Worm (Caenorhabditis elegans) whole organism, L4 larva: ENCODE measurements around the gene R07D5.2.

Experiments
- Y75B8A.6 ChIP-seq: fragments of 200-800 bp; sonication (Bioruptor generic); IDR thresholded peaks from 2 replicates; pipeline ENCODE4 v1.3.6; 2022; ENCODE audit warnings: missing genetic modification reagents, missing genetic modification characterization, missing compliant biosample characterization
- ceh-82 ChIP-seq: sonication (generic microtip); optimal IDR thresholded peaks from 2 replicates; lab custom pipeline; 2017; ENCODE audit warnings: missing biosample characterization, missing genetic modification characterization
- cey-2 ChIP-seq: sonication (generic microtip); optimal IDR thresholded peaks from 3 replicates; lab custom pipeline; 2017; ENCODE audit warnings: missing genetic modification characterization, mild to moderate bottlenecking, missing compliant biosample characterization, antibody characterized with exemption, borderline replicate concordance; ENCODE audit not compliant: insufficient read depth
- lin-39 ChIP-seq: fragments of 150-350 bp; optimal IDR thresholded peaks from 2 replicates; lab custom pipeline; 2014; ENCODE audit warnings: missing biosample characterization, missing genetic modification reagents, missing genetic modification characterization
- mdl-1 ChIP-seq, 2 experiments: fragments of 150-350 bp in 1 of 2; sonication (generic microtip) in 1 of 2; optimal IDR thresholded peaks; 2 replicates each; lab custom pipeline; 2014 to 2017; ENCODE audit warnings: missing biosample characterization in 2 of 2, missing genetic modification characterization in 2 of 2
- nhr-11 ChIP-seq: fragments of 150-350 bp; optimal IDR thresholded peaks from 2 replicates; lab custom pipeline; 2014; ENCODE audit warnings: missing biosample characterization, missing genetic modification characterization
- nhr-6 ChIP-seq: fragments of 150-350 bp; optimal IDR thresholded peaks from 2 replicates; lab custom pipeline; 2014; ENCODE audit warnings: missing biosample characterization, missing genetic modification characterization
- pha-4 ChIP-seq, 2 experiments: fragments of 150-350 bp in 1 of 2; fragments of 200-800 bp in 1 of 2; sonication (Bioruptor generic) in 1 of 2; IDR thresholded peaks in 1 of 2; optimal IDR thresholded peaks in 1 of 2; 2 replicates each; pipeline versions ENCODE4 v1.3.6 to Lab custom; 2014 to 2022; ENCODE audit warnings: missing genetic modification characterization in 2 of 2, missing genetic modification reagents in 2 of 2, missing biosample characterization in 1 of 2, missing compliant biosample characterization in 1 of 2
- php-3 ChIP-seq: fragments of 200-800 bp; sonication (Bioruptor generic); IDR thresholded peaks from 2 replicates; pipeline ENCODE4 v1.3.6; 2022; ENCODE audit warnings: missing genetic modification reagents, missing genetic modification characterization, missing compliant biosample characterization
- pqm-1 ChIP-seq: sonication (generic microtip); optimal IDR thresholded peaks from 2 replicates; lab custom pipeline; 2017; ENCODE audit warnings: missing biosample characterization, missing genetic modification characterization
- snpc-1.2 ChIP-seq: fragments of 200-800 bp; sonication (Bioruptor generic); IDR thresholded peaks from 2 replicates; pipeline ENCODE4 v1.3.6; 2022; ENCODE audit warnings: missing genetic modification reagents, missing genetic modification characterization, missing compliant biosample characterization

- no peak for TF ChIP-seq nhr-11 (tag; lab: Kevin White, UChicago)
- peak; percentile 19 for TF ChIP-seq pqm-1 (tag; lab: Kevin White, UChicago)
- TF ChIP-seq lin-39 (tag; lab: Kevin White, UChicago), result no peak
- no peak for TF ChIP-seq mdl-1 (tag; optimal IDR thresholded peaks at IDR 0.05; lab: Kevin White, UChicago)
- TF ChIP-seq pha-4 (GFP tag; IDR thresholded peaks at IDR 0.05; lab: Robert Waterston, UW), result no peak
- no peak for TF ChIP-seq pha-4 (tag; optimal IDR thresholded peaks at IDR 0.05; lab: Kevin White, UChicago)
- no peak for TF ChIP-seq nhr-6 (tag; lab: Kevin White, UChicago)
- TF ChIP-seq php-3 (GFP tag; lab: Robert Waterston, UW), result no peak
- no peak for TF ChIP-seq snpc-1.2 (GFP tag; lab: Robert Waterston, UW)
- no peak for TF ChIP-seq Y75B8A.6 (GFP tag; lab: Robert Waterston, UW)
- TF ChIP-seq ceh-82, result no peak
- TF ChIP-seq cey-2 (tag; lab: Kevin White, UChicago), result no peak
These were observed 28.7 kb downstream of the R07D5.2 start for ce11 chrX:15087752-15088151.
